Fruit fly (Drosophila melanogaster) Kc167 (cell line): ENCODE results near the gene CG15597.

Source experiments
- Myc ChIP-seq: fragments of >200 bp; optimal IDR thresholded peaks from 2 replicates; lab custom pipeline; 2017; ENCODE audit warnings: missing external identifiers
- Sin3A ChIP-seq: fragments of >200 bp; optimal IDR thresholded peaks from 2 replicates; lab custom pipeline; 2018; ENCODE audit warnings: missing external identifiers
- h ChIP-seq: fragments of >200 bp; optimal IDR thresholded peaks from 3 replicates; lab custom pipeline; 2018; ENCODE audit warnings: missing external identifiers
- insv ChIP-seq: fragments of >200 bp; optimal IDR thresholded peaks from 3 replicates; lab custom pipeline; 2018; ENCODE audit warnings: missing external identifiers
- psq ChIP-seq: fragments of >200 bp; optimal IDR thresholded peaks from 2 replicates; lab custom pipeline; 2017; ENCODE audit warnings: missing external identifiers
- ttk ChIP-seq: sonication (Bioruptor generic); optimal IDR thresholded peaks from 2 replicates; lab custom pipeline; 2017; ENCODE audit warnings: missing external identifiers

Gene CG15597

DNA sequence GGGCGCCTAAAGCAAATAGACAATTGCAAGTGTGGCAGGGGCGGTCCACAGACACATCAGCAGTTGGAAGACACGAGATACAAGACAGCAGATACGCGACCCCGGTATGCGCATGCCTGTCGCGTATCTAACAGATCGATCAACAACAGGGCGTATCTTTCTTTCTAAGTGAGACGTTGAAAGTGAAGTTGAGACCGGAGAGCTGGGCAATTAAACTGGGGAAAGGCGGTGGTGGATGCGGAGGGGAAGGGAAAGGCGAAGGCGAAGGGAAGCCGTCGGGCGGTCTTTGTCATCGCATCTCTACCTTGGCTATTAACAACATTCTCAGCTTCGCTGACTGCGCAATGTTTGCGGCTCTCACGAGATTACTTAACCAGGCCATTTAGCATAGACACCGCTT, 9.0 kb upstream of the CG15597 start:
- TF ChIP-seq Sin3A (lab: Kevin White, UChicago) (no peak), insv (lab: Kevin White, UChicago) (no peak), psq (lab: Kevin White, UChicago) (no peak), ttk (lab: Kevin White, UChicago) (no peak), Myc (lab: Kevin White, UChicago) (no peak), h (lab: Kevin White, UChicago) (no peak)

DNA sequence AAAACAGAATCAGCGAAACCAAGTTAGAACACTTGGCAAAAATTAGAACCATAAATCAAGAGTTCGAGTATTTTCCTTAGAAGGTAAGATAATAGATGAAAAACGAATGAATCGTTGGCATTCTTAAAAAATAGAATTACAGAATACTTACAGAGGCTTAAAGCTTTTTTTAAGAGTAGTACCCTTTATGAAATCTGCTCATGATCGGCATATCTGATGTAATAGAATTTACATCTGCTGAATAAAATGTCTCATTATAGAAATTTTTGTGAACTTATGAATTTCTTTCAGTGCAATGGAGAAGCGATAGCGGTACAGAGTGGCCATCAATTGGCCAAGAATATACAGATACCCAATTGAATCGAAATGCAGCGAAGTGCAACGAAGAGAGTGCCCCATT, 6.4 kb upstream of the CG15597 start, which contains the start of gene Osi13:
Gene Osi13 (plus strand): TSS at position 301 of the 400 bp plus-strand sequence.
- no peak for TF ChIP-seq ttk (lab: Kevin White, UChicago)
- TF ChIP-seq Sin3A (lab: Kevin White, UChicago), result no peak
- no peak for TF ChIP-seq insv (lab: Kevin White, UChicago)
- TF ChIP-seq Myc (lab: Kevin White, UChicago), result no peak
- no peak for TF ChIP-seq psq (lab: Kevin White, UChicago)
- no peak for TF ChIP-seq h (lab: Kevin White, UChicago)

DNA sequence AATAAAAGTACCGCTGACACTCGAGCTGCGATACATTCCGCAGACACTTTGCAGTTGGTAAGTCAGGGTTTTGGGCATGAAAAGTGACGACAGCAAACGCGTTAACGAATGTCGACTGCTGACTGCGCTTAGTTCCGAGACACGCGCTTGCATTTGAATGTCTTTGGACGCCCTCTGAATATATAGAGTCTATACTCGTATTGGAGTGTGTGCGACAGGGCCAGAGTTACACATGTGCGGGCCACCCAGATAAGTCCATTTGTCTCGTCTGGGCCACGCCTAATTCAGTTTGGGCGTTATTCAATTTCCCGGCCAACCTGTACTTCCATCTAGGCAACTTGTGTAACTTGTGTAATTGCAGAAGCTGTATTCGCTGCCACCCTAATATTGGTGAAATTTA, 5.3 kb upstream of the CG15597 start:
- no peak for TF ChIP-seq Myc (lab: Kevin White, UChicago)
- TF ChIP-seq psq (lab: Kevin White, UChicago), result no peak
- TF ChIP-seq Sin3A (lab: Kevin White, UChicago), result no peak
- no peak for TF ChIP-seq ttk (lab: Kevin White, UChicago)
- TF ChIP-seq insv (lab: Kevin White, UChicago), result no peak
- no peak for TF ChIP-seq h (lab: Kevin White, UChicago)

DNA sequence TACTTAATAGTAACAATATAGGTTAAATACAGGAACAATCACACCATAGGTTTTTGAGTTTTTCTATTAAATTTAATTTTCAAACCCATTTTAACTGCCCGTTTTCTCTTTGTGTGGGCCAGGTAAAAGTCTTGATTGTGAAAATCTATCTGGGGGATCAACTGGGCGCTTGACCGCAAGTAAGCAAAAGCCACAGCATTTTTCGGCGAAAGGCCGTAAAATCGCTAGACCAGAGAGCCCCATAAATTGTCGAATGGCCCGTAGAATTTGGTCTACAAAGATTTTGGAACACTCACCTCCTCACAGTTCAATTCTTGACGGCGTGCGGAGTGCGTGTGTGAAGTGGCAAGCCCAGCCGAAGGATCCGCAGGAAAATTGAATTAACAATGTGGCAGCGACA, 2.4 kb upstream of the CG15597 start, which contains the start of gene CG15594:
Gene CG15594 (plus strand): TSS at position 301 of the 400 bp plus-strand sequence.
- no peak for TF ChIP-seq Myc (lab: Kevin White, UChicago)
- TF ChIP-seq insv (lab: Kevin White, UChicago), result no peak
- TF ChIP-seq ttk (lab: Kevin White, UChicago), result no peak
- TF ChIP-seq Sin3A (lab: Kevin White, UChicago), result no peak
- TF ChIP-seq psq (lab: Kevin White, UChicago), result no peak
- TF ChIP-seq h (lab: Kevin White, UChicago), result no peak

DNA sequence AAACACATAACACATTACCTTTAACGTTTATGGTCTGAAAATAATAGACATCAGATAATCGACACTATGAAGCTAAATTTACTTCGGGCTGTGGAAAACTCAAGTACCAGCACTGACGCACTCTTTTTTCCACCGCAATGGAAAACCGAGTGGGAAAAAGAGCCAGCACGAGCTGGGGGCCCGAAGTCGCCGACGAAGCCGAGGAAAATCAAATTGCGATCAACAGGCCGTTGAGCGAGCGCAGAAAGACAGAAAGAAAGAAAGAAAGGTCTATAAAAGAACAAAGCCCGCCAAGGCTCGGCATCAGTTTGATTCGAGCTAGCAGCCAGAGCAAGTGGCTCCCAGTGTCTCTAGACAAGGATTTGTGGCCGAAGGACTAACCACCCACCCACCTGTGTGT, 6.8 kb downstream of the CG15597 start, which contains the start of gene Osi12:
Gene Osi12 (plus strand): TSS at position 301 of the 400 bp plus-strand sequence.
- TF ChIP-seq insv (lab: Kevin White, UChicago) (no peak), h (lab: Kevin White, UChicago) (no peak), Myc (lab: Kevin White, UChicago) (no peak), Sin3A (lab: Kevin White, UChicago) (no peak), psq (lab: Kevin White, UChicago) (no peak), ttk (lab: Kevin White, UChicago) (no peak)

DNA sequence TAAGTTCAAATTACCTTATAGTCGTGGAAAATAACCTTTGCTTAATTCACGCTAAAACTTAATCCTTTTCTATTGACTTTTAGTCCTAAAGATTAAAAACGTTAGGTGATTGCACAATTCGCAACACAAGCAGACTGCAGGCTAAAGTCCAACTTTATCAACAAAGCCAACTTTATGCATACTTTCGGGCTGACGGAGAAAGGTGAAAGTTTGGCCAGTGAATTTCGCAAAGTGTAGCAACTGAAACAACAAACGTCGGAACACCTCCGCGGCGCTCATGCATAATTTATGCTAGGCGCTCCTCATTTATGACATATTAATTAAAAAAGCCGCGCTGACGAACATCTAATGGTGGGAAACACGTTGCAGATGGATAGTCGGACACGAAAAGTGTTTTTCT, 15.0 kb downstream of the CG15597 start:
- TF ChIP-seq Myc (lab: Kevin White, UChicago), result no peak
- no peak for TF ChIP-seq insv (lab: Kevin White, UChicago)
- no peak for TF ChIP-seq Sin3A (lab: Kevin White, UChicago)
- TF ChIP-seq h (lab: Kevin White, UChicago), result no peak
- no peak for TF ChIP-seq ttk (lab: Kevin White, UChicago)
- TF ChIP-seq psq (lab: Kevin White, UChicago), result no peak

DNA sequence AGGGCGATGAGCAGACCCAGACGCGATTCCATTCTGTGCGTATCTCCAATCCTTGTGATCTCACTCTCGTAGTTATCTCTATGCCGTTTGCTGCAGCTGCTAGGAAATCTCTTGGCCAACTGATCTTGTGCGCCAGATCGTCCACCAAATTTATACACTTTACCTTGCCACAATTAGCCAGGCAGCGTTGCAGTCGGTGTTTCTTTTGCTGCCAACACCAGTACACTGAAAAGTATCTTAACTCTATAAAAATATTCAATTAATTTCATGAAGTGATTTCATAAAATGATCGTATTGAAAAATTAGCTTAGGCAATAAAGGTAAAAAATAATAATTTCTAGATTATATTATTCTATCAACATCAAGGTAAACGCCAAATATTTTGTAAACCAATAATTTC, 16.3 kb downstream of the CG15597 start, which contains the start of gene Osi11:
Gene Osi11 (minus strand): TSS at position 101 of the 400 bp plus-strand sequence.
- TF ChIP-seq Myc (lab: Kevin White, UChicago) (no peak), h (lab: Kevin White, UChicago) (no peak), ttk (lab: Kevin White, UChicago) (no peak), Sin3A (lab: Kevin White, UChicago) (no peak), psq (lab: Kevin White, UChicago) (no peak), insv (lab: Kevin White, UChicago) (no peak)

DNA sequence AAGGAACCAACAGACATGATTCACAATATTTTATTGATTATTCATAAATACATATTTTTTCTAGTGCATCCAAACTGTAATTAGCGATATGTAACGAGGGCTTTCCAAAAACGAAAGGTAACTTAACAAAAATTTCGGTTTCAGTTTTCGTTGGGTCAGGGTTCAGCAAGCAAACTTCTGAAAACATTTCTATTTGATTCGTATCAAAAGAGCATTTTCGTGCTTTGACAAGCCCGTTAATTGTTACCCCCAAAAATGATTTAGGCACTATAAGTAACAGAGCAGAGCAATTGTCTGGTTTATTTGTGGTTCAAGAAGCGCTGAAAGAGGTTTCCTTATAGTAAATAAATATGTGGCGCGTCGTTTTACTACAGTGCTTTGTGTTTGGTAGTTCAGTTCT, 19.1 kb downstream of the CG15597 start, which contains the start of gene Osi10b:
Gene Osi10b (plus strand): TSS at position 301 of the 400 bp plus-strand sequence.
- TF ChIP-seq insv (lab: Kevin White, UChicago) (no peak), ttk (lab: Kevin White, UChicago) (no peak), Sin3A (lab: Kevin White, UChicago) (no peak), h (lab: Kevin White, UChicago) (no peak), psq (lab: Kevin White, UChicago) (no peak), Myc (lab: Kevin White, UChicago) (no peak)

DNA sequence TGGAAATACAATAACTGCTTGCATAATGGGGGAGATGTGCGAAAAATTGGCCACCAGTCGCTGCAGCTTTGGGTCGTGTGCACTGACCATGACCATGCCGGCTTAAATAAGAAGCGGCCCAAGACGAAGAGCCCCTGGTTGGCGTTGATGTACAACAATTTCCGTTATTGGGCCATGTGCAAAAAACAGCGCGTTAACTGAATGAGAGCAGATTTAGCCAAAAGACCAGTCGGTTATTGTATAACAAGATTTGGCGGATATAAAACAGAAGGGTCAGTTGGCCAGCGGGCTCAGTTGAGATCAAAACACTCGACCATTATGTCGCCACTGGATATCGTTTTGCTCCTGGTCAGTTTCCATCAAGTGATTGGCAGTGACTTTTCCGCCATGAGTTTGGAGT, 21.3 kb downstream of the CG15597 start, which contains the start of gene Osi10a:
Gene Osi10a (plus strand): TSS at position 301 of the 400 bp plus-strand sequence.
- TF ChIP-seq Sin3A (lab: Kevin White, UChicago), result no peak
- TF ChIP-seq ttk (lab: Kevin White, UChicago), result no peak
- TF ChIP-seq Myc (lab: Kevin White, UChicago), result no peak
- TF ChIP-seq h (lab: Kevin White, UChicago), result no peak

DNA sequence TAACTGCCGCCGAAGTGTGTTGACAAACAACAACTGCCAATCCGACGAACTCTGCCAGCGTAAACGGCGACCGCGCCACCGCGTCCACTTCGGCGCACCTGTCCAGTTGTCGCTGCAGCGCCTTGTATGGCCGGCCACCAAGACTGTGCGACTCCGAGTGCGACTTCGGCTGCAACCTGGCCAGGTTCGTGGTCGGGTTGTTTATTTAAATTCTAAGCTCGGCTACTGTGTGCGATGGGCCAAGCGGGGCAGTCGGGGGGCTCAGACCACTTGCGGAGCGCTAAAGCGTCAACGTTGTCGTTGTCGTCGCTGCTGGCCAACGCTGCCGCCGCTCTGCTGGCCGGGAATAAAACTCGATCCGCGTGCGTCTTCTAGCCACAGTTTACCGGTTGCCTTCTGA, 25.2 kb downstream of the CG15597 start, which contains the start of gene Osi9:
Gene Osi9 (plus strand): TSS at position 375 of the 400 bp plus-strand sequence.
- TF ChIP-seq ttk (lab: Kevin White, UChicago), result no peak

DNA sequence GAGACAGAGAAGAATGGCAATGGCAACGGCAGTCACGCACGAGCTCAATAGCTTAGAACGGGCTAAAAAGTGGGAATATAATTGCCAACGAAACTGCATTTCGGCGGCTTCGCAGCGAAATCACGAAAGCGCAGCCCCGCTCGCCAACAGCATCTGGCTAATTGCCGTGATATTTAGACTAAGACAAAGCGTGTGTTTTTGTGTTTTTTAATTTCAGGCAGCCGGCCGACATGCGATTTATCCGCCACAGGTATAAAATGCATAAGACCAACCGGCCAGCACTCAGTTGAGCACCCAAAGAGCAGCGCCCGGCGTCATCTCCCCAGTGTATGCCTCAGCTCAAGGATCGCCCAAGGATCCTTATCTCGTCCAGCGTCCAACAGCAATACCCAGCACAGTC, 30.1 kb downstream of the CG15597 start, which contains the start of gene Osi8:
Gene Osi8 (plus strand): TSS at position 301 of the 400 bp plus-strand sequence.
- no peak for TF ChIP-seq ttk (lab: Kevin White, UChicago)
- no peak for TF ChIP-seq h (lab: Kevin White, UChicago)
- no peak for TF ChIP-seq insv (lab: Kevin White, UChicago)
- TF ChIP-seq psq (lab: Kevin White, UChicago), result no peak
- no peak for TF ChIP-seq Sin3A (lab: Kevin White, UChicago)
- TF ChIP-seq Myc (lab: Kevin White, UChicago), result no peak

DNA sequence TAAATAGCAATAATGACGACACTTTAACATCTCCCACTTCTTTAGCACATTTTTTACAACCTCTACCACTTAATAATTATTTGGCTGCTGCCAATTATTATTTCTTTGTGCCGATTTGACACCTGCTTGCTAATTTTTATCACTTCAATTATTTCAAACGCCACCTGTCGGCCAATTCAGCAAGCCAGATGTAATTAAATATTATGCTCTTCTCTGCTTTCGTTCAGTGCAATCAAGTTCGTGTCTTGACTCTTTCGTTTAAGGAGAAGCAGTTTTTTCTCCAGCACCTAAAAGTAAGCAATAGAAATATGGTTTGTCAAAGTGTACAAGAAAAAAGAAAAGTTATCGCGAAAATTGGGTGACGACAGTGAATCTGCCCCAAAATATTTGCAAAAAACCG, 30.6 kb downstream of the CG15597 start:
- TF ChIP-seq insv (lab: Kevin White, UChicago) (no peak), ttk (lab: Kevin White, UChicago) (no peak), psq (lab: Kevin White, UChicago) (no peak), Myc (lab: Kevin White, UChicago) (no peak), h (lab: Kevin White, UChicago) (no peak)
